Fruit fly (Drosophila melanogaster): Measurements from ENCODE around the gene CG17991.
A peak's percentile ranks its signal among the peaks of the same experiment; 100 is the strongest.

CG17991 gene

DNA sequence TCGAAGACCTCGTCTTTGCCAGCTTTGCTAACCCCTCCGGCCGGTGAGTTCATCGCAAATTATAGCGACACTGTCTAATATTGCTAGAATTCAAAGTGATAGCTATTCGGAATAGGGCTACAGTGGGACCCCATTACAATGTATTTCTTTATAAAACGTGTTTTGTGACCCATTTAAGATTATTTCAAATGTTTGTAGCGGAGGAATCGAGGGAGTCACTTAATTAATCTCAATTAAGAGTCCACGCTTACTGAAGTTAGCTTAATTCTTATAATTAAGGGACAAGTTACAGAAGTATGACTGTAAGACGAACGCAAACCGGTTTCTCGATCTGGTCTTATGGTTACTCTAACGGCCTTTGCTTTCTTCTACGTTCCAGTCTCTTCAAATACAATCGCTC is 48.6 kb downstream of the CG17991 start (continued):
- peak; percentile 72 for TF ChIP-seq vvl (GFP tag; IDR thresholded peaks at IDR 0.05)
- TF ChIP-seq CrebB (tag; optimal IDR thresholded peaks at IDR 0.05), result peak; percentile 26
- TF ChIP-seq CG9817 (tag; optimal IDR thresholded peaks at IDR 0.05), result peak; percentile 2
- TF ChIP-seq CG8388 (GFP tag; optimal IDR thresholded peaks at IDR 0.05), result peak; percentile 21
- TF ChIP-seq CG14710 (tag; optimal IDR thresholded peaks at IDR 0.05), result peak; percentile 17
- peak; percentile 12 for TF ChIP-seq BtbVII (GFP tag; optimal IDR thresholded peaks at IDR 0.05)
- peak; percentile 29 for TF ChIP-seq NfI (GFP tag; optimal IDR thresholded peaks at IDR 0.05)
- peak; percentile 33 for TF ChIP-seq phol (tag; optimal IDR thresholded peaks at IDR 0.05)
- no peak for TF ChIP-seq br (optimal IDR thresholded peaks at IDR 0.05)
- peak; percentile 21 for TF ChIP-seq Chrac-16 (GFP tag; optimal IDR thresholded peaks at IDR 0.05)
- TF ChIP-seq CG12071 (GFP tag; optimal IDR thresholded peaks at IDR 0.05), result peak; percentile 40
- peak; percentile 37 for TF ChIP-seq nmo (GFP tag; optimal IDR thresholded peaks at IDR 0.05)
- peak; percentile 57; the same call in 1 of the 3 replicates for TF ChIP-seq Dbx (GFP tag; IDR thresholded peaks at IDR 0.05)
- TF ChIP-seq cato (GFP tag; optimal IDR thresholded peaks at IDR 0.05; ENCODE audit: borderline replicate concordance), result no peak
- peak; percentile 55 for TF ChIP-seq CG18262 (tag; optimal IDR thresholded peaks at IDR 0.05)
- TF ChIP-seq HmgZ (tag; optimal IDR thresholded peaks at IDR 0.05), result peak; percentile 10
- TF ChIP-seq CG17612 (GFP tag; IDR thresholded peaks at IDR 0.05), result no peak
- TF ChIP-seq Atf6 (GFP tag; IDR thresholded peaks at IDR 0.05), result 0 out of 2 replicates have a peak, but pooled peaks have one; percentile 24
- peak; percentile 53; the same call in 1 of the 2 replicates for TF ChIP-seq Xrp1 (GFP tag; IDR thresholded peaks at IDR 0.05)
- TF ChIP-seq CG8290 (GFP tag; optimal IDR thresholded peaks at IDR 0.05), result peak; percentile 7
- peak in 1 of 2 experiments; percentile 56 for TF ChIP-seq CG8290 (tag; optimal IDR thresholded peaks at IDR 0.05)
- peak; percentile 7; the same call in 1 of the 4 replicates for TF ChIP-seq Gug (GFP tag; IDR thresholded peaks at IDR 0.05)
- TF ChIP-seq Blimp-1 (GFP tag; optimal IDR thresholded peaks at IDR 0.05), result peak; percentile 60
- peak; percentile 45 for TF ChIP-seq ind (GFP tag; optimal IDR thresholded peaks at IDR 0.05)
- TF ChIP-seq lab (GFP tag; optimal IDR thresholded peaks at IDR 0.05), result peak; percentile 70
- no peak for TF ChIP-seq B-H2 (GFP tag; optimal IDR thresholded peaks at IDR 0.05)
- TF ChIP-seq CG3838 (GFP tag; optimal IDR thresholded peaks at IDR 0.05), result no peak
- TF ChIP-seq CG2875 (GFP tag; optimal IDR thresholded peaks at IDR 0.05), result no peak
- TF ChIP-seq CG6813 (GFP tag; optimal IDR thresholded peaks at IDR 0.05), result peak; percentile 24
- peak; percentile 33 for TF ChIP-seq onecut (GFP tag; IDR thresholded peaks at IDR 0.05)
- TF ChIP-seq Kr (GFP tag; optimal IDR thresholded peaks at IDR 0.05), result no peak
- TF ChIP-seq CG9215 (GFP tag; IDR thresholded peaks at IDR 0.05), result peak; percentile 46; the same call in 1 of the 2 replicates
- TF ChIP-seq CG12219 (GFP tag; optimal IDR thresholded peaks at IDR 0.05), result peak; percentile 35
- TF ChIP-seq ara (GFP tag; IDR thresholded peaks at IDR 0.05), result peak; percentile 39; the same call in 1 of the 2 replicates
- TF ChIP-seq CG32772 (GFP tag; IDR thresholded peaks at IDR 0.05), result peak; percentile 18; the same call in 1 of the 2 replicates
- peak; percentile 50 for TF ChIP-seq scrt (GFP tag; optimal IDR thresholded peaks at IDR 0.05)
- TF ChIP-seq lola (GFP tag; optimal IDR thresholded peaks at IDR 0.05), result peak in 1 of 3 experiments; percentile 37
- TF ChIP-seq CG13624 (GFP tag; optimal IDR thresholded peaks at IDR 0.05), result peak; percentile 39
- peak; percentile 44; the same call in 1 of the 2 replicates for TF ChIP-seq lmd (GFP tag; IDR thresholded peaks at IDR 0.05)
- TF ChIP-seq CG9727 (GFP tag; optimal IDR thresholded peaks at IDR 0.05), result peak; percentile 15
- peak; percentile 12 for TF ChIP-seq Antp (GFP tag; optimal IDR thresholded peaks at IDR 0.05)
- TF ChIP-seq klu (GFP tag; IDR thresholded peaks at IDR 0.05), result no peak
- TF ChIP-seq Sry-β (GFP tag; optimal IDR thresholded peaks at IDR 0.05), result no peak
- TF ChIP-seq CG32767 (GFP tag; IDR thresholded peaks at IDR 0.05), result no peak
- TF ChIP-seq CG8765 (GFP tag; IDR thresholded peaks at IDR 0.05), result peak; percentile 30; the same call in 1 of the 2 replicates
- 0 out of 2 replicates have a peak, but pooled peaks have one; percentile 12 for TF ChIP-seq Ada2b (GFP tag; IDR thresholded peaks at IDR 0.05)
- peak; percentile 75 for TF ChIP-seq Rfx (GFP tag; IDR thresholded peaks at IDR 0.05)
- peak; percentile 58 for TF ChIP-seq mam (GFP tag; optimal IDR thresholded peaks at IDR 0.05)
- no peak for TF ChIP-seq bowl (GFP tag; IDR thresholded peaks at IDR 0.05)
- TF ChIP-seq YL-1 (GFP tag; optimal IDR thresholded peaks at IDR 0.05), result no peak
- no peak for TF ChIP-seq inv (GFP tag; IDR thresholded peaks at IDR 0.05; ENCODE audit: partially characterized antibody)
